Worm (Caenorhabditis elegans) whole organism, L4 larva: ENCODE results near the gene F44B9.8.

Experiments used
- F10B5.3 ChIP-seq: sonication (generic microtip); optimal IDR thresholded peaks from 2 replicates; lab custom pipeline; 2016; ENCODE audit warnings: mild to moderate bottlenecking, missing genetic modification characterization, missing compliant biosample characterization
- ZK337.2 ChIP-seq: fragments of 200-800 bp; sonication (Bioruptor generic); IDR thresholded peaks from 2 replicates; pipeline ENCODE4 v1.3.6; 2022; ENCODE audit warnings: missing genetic modification reagents, missing genetic modification characterization, missing compliant biosample characterization
- attf-4 ChIP-seq: sonication (generic microtip); optimal IDR thresholded peaks from 3 replicates; lab custom pipeline; 2017; ENCODE audit warnings: missing biosample characterization, missing genetic modification characterization
- ceh-28 ChIP-seq: fragments of 150-350 bp; optimal IDR thresholded peaks from 2 replicates; lab custom pipeline; 2014; ENCODE audit warnings: missing biosample characterization, missing genetic modification reagents, missing genetic modification characterization
- egl-43 ChIP-seq: fragments of 200-800 bp; sonication (Bioruptor generic); IDR thresholded peaks from 2 replicates; pipeline ENCODE4 v1.3.6; 2022; ENCODE audit warnings: missing genetic modification reagents, missing genetic modification characterization, missing compliant biosample characterization
- hif-1 ChIP-seq, 2 experiments: sonication (generic microtip); optimal IDR thresholded peaks; 2 replicates each; lab custom pipeline; 2016 to 2017; ENCODE audit warnings: missing compliant biosample characterization in 2 of 2, missing genetic modification characterization in 2 of 2, missing genetic modification reagents in 2 of 2, missing genotype in 2 of 2, mild to moderate bottlenecking in 1 of 2
- lsy-2 ChIP-seq, 2 experiments: fragments of 150-350 bp in 1 of 2; sonication (generic microtip) in 1 of 2; optimal IDR thresholded peaks; 2 replicates each; lab custom pipeline; 2014 to 2017; ENCODE audit warnings: missing biosample characterization in 2 of 2, missing genetic modification characterization in 2 of 2
- mdl-1 ChIP-seq, 2 experiments: fragments of 150-350 bp in 1 of 2; sonication (generic microtip) in 1 of 2; optimal IDR thresholded peaks; 2 replicates each; lab custom pipeline; 2014 to 2017; ENCODE audit warnings: missing biosample characterization in 2 of 2, missing genetic modification characterization in 2 of 2
- nhr-102 ChIP-seq: sonication (generic microtip); optimal IDR thresholded peaks from 2 replicates; lab custom pipeline; 2016; ENCODE audit warnings: mild to moderate bottlenecking, missing genetic modification characterization, moderate library complexity, missing compliant biosample characterization
- nhr-48 ChIP-seq: sonication (generic microtip); optimal IDR thresholded peaks from 2 replicates; lab custom pipeline; 2016; ENCODE audit warnings: mild to moderate bottlenecking, missing genetic modification characterization, missing compliant biosample characterization
- tag-97 ChIP-seq: fragments of 200-800 bp; sonication (Bioruptor generic); IDR thresholded peaks from 2 replicates; pipeline ENCODE4 v1.3.6; 2022; ENCODE audit warnings: missing genetic modification characterization, missing compliant biosample characterization
- unc-39 ChIP-seq: sonication (generic microtip); optimal IDR thresholded peaks from 2 replicates; lab custom pipeline; 2017; ENCODE audit warnings: missing biosample characterization, missing genetic modification characterization
- zip-11 ChIP-seq: fragments of 200-800 bp; sonication (Bioruptor generic); IDR thresholded peaks from 2 replicates; pipeline ENCODE4 v1.3.6; 2022; ENCODE audit warnings: missing genetic modification characterization, missing compliant biosample characterization
- ztf-11 ChIP-seq: fragments of 150-350 bp; optimal IDR thresholded peaks from 2 replicates; lab custom pipeline; 2014; ENCODE audit warnings: missing biosample characterization, missing genetic modification characterization

F44B9.8 gene

ce11 chrIII:7978289-7978688 lies 51.2 kb downstream of the F44B9.8 start (continued):
- TF ChIP-seq hif-1 (tag; optimal IDR thresholded peaks at IDR 0.05; lab: Kevin White, UChicago) (no peak), unc-39 (tag; lab: Kevin White, UChicago) (no peak), egl-43 (0 out of 2 replicates have a peak, but pooled peaks have one; percentile 60), F10B5.3 (tag; lab: Kevin White, UChicago) (no peak), ceh-28 (tag; lab: Kevin White, UChicago) (no peak), nhr-102 (tag; lab: Kevin White, UChicago) (no peak), nhr-48 (no peak), ZK337.2 (GFP tag; lab: Robert Waterston, UW) (no peak), tag-97 (GFP tag; lab: Robert Waterston, UW) (no peak), zip-11 (no peak), mdl-1 (tag; optimal IDR thresholded peaks at IDR 0.05; lab: Kevin White, UChicago) (no peak), lsy-2 (tag; optimal IDR thresholded peaks at IDR 0.05; lab: Kevin White, UChicago) (no peak), attf-4 (tag; lab: Kevin White, UChicago) (no peak), ztf-11 (tag; lab: Kevin White, UChicago) (no peak)
- TF ChIP-seq, all 104 proteins: peak for 20
